Fruit fly (Drosophila melanogaster) whole organism: ENCODE results near the gene Cka.

Experiments
- pan ChIP-seq: fragments of >200 bp; optimal IDR thresholded peaks from 2 replicates; lab custom pipeline; 2017
- psq ChIP-seq: fragments of >200 bp; optimal IDR thresholded peaks from 2 replicates; lab custom pipeline; 2017

- TF ChIP-seq psq (no peak), pan (lab: Kevin White, UChicago) (no peak)
Measured at dm6 chr2L:7984059-7984800, 46.3 kb upstream of the Cka start, which contains the start of gene Snoo.
